Worm (Caenorhabditis elegans): Measurements from ENCODE around the gene spig-8.

The spig-8 gene

DNA sequence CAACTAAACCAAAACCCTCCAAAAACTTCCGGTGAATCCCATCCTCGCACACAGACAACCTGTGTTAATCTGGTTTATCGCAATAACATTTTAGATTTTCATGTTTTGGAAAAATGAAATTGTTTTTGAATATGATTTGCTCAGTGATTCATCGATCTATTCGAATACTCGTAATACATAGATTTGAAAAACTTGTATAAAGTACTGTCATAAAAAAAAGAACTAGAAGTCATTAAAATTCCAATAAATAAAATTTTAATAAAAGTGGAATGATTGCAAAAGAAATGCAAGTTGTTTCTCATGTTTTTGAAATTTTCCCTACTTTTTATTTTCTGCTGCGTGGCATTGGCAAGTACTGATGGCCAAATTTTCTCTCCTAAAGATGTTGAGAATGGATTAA, at the start of gene spig-8:
Gene spig-8, plus strand, starts transcription at position 301 of the 400 bp plus-strand sequence.
- no peak for TF ChIP-seq sptf-1 (tag; optimal IDR thresholded peaks at IDR 0.05)
- TF ChIP-seq mab-5 (tag; optimal IDR thresholded peaks at IDR 0.05), result no peak
- TF ChIP-seq unc-120 (tag; optimal IDR thresholded peaks at IDR 0.05; ENCODE audit: poor library complexity, severe bottlenecking), result no peak
- TF ChIP-seq hlh-1 (tag; optimal IDR thresholded peaks at IDR 0.05), result no peak
- no peak for TF ChIP-seq zip-8 (tag; optimal IDR thresholded peaks at IDR 0.05)
- no peak for TF ChIP-seq cnd-1 (tag; optimal IDR thresholded peaks at IDR 0.05)
- TF ChIP-seq nhr-76 (tag; optimal IDR thresholded peaks at IDR 0.05), result no peak
- no peak for TF ChIP-seq nhr-237 (tag; optimal IDR thresholded peaks at IDR 0.05)
- no peak for TF ChIP-seq elt-3 (tag; optimal IDR thresholded peaks at IDR 0.05)
- TF ChIP-seq tbx-8 (GFP tag; optimal IDR thresholded peaks at IDR 0.05), result no peak
- no peak for TF ChIP-seq flh-1 (GFP tag; optimal IDR thresholded peaks at IDR 0.05)
- no peak for TF ChIP-seq nhr-2 (tag; optimal IDR thresholded peaks at IDR 0.05)
- no peak for TF ChIP-seq sem-2 (GFP tag; optimal IDR thresholded peaks at IDR 0.05)
- no peak for TF ChIP-seq elt-1 (tag; optimal IDR thresholded peaks at IDR 0.05; ENCODE audit: borderline replicate concordance, insufficient read depth)
- TF ChIP-seq drap-1 (GFP tag; optimal IDR thresholded peaks at IDR 0.05), result no peak

DNA sequence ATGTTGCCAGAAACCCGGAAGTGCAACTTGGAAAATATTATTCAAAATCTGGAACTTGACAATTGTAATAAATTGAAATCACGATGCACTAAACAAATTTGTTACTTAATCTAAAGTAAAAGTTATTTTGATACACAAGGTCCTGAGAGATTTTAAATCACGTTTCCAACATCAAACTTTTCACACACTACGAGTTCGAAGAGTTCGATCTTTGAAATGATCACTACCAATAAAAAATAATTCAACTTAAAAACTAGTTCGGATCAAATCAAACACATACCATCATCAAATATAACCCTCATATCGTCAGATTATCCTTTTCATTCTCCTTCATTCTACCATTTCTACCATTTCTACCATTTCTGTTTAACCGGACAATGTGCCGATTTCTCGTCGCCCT, 48.7 kb upstream of the spig-8 start, which contains the start of gene spig-10:
Gene spig-10, plus strand, starts transcription at position 301 of the 400 bp plus-strand sequence.
- TF ChIP-seq nhr-76 (tag; optimal IDR thresholded peaks at IDR 0.05) (no peak), tbx-8 (GFP tag; optimal IDR thresholded peaks at IDR 0.05) (no peak)

DNA sequence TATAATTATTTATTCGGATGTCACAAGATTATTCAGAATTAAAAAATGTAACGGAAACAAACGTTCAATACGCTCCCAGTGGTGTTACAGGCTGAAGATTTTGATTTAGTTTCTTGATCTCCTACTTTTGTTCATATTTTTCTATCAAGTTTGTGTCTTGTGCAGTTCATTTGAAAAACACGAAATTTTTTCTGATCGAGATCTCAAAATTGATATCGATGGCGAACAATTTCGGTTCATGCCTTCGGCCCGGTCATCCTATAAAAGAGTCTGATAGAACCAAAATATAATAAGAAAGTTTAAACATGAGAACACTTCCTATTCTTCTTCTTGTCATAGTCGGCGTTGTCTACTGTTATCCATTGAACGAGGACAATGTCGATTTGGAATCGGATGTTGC, 47.4 kb upstream of the spig-8 start, which contains the start of gene drd-10:
Gene drd-10, plus strand, starts transcription at position 301 of the 400 bp plus-strand sequence.
- TF ChIP-seq snpc-4 (tag; optimal IDR thresholded peaks at IDR 0.05) (no peak), lsy-2 (tag; optimal IDR thresholded peaks at IDR 0.05) (no peak), ham-2 (GFP tag; optimal IDR thresholded peaks at IDR 0.05) (no peak), ces-1 (GFP tag; optimal IDR thresholded peaks at IDR 0.05) (no peak), ztf-11 (tag; optimal IDR thresholded peaks at IDR 0.05) (no peak), elt-1 (tag; optimal IDR thresholded peaks at IDR 0.05; ENCODE audit: borderline replicate concordance, insufficient read depth) (no peak), nhr-12 (tag; optimal IDR thresholded peaks at IDR 0.05) (no peak)

- TF ChIP-seq nhr-237 (tag; optimal IDR thresholded peaks at IDR 0.05), result no peak
- TF ChIP-seq flh-1 (GFP tag; optimal IDR thresholded peaks at IDR 0.05), result no peak
- TF ChIP-seq ceh-83 (GFP tag; optimal IDR thresholded peaks at IDR 0.05), result no peak
- no peak for TF ChIP-seq cnd-1 (tag; optimal IDR thresholded peaks at IDR 0.05)
- TF ChIP-seq nhr-28 (tag; optimal IDR thresholded peaks at IDR 0.05), result no peak
Observed at ce11 chrV:7009461-7009860, 45.2 kb upstream of the spig-8 start, which contains the start of gene C33G8.2. Gene C33G8.2, plus strand, starts transcription at chrV:7009761.

DNA sequence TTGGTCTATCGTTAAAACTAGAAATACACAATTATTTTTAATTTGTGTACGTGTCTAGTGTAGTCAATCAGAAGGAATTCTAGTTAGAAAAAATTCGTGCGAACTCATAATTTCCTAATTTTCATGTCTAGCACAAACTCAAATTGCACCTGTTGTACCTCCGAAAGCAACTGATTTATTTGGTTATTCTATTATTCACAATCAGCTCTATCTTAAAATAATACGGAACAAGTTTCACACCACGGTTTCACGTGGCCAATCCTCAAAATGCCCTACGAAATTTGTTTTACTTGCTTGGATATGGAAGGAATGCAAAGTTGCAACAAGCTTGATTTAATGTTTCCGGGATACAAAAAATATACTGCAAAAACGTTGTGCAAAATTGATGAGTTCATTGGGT, 42.1 kb upstream of the spig-8 start, which contains the start of gene srw-127:
Gene srw-127, plus strand, starts transcription at position 301 of the 400 bp plus-strand sequence.
- TF ChIP-seq pha-4 (tag; optimal IDR thresholded peaks at IDR 0.05) (no peak), lin-13 (tag; optimal IDR thresholded peaks at IDR 0.05) (no peak), mep-1 (tag; optimal IDR thresholded peaks at IDR 0.05) (no peak), M03D4.4 (tag; optimal IDR thresholded peaks at IDR 0.05) (no peak), ceh-83 (GFP tag; optimal IDR thresholded peaks at IDR 0.05) (no peak), mab-5 (tag; optimal IDR thresholded peaks at IDR 0.05) (no peak), lsy-2 (tag; optimal IDR thresholded peaks at IDR 0.05) (no peak), tbx-8 (GFP tag; optimal IDR thresholded peaks at IDR 0.05) (no peak), mls-2 (tag; optimal IDR thresholded peaks at IDR 0.05) (no peak), flh-1 (GFP tag; optimal IDR thresholded peaks at IDR 0.05) (no peak), bed-3 (GFP tag; optimal IDR thresholded peaks at IDR 0.05) (no peak), elt-3 (tag; optimal IDR thresholded peaks at IDR 0.05) (no peak), cnd-1 (tag; optimal IDR thresholded peaks at IDR 0.05) (no peak), ces-1 (GFP tag; optimal IDR thresholded peaks at IDR 0.05) (no peak)

ce11 chrV:7015872-7016271, 38.8 kb upstream of the spig-8 start, which contains the start of gene C33G8.13:
Gene C33G8.13, minus strand, starts transcription at chrV:7015972.
- no peak for TF ChIP-seq lsy-2 (tag; optimal IDR thresholded peaks at IDR 0.05)
- no peak for TF ChIP-seq pha-4 (tag; optimal IDR thresholded peaks at IDR 0.05)
- TF ChIP-seq lin-13 (tag; optimal IDR thresholded peaks at IDR 0.05), result no peak
- no peak for TF ChIP-seq unc-39 (tag; optimal IDR thresholded peaks at IDR 0.05)
- no peak for TF ChIP-seq ceh-83 (GFP tag; optimal IDR thresholded peaks at IDR 0.05)
- TF ChIP-seq mep-1 (tag; optimal IDR thresholded peaks at IDR 0.05), result no peak
- no peak for TF ChIP-seq sptf-1 (tag; optimal IDR thresholded peaks at IDR 0.05)
- no peak for TF ChIP-seq drap-1 (GFP tag; optimal IDR thresholded peaks at IDR 0.05)
- no peak for TF ChIP-seq hlh-1 (tag; optimal IDR thresholded peaks at IDR 0.05)
- TF ChIP-seq M03D4.4 (tag; optimal IDR thresholded peaks at IDR 0.05), result no peak
- no peak for TF ChIP-seq ceh-43 (GFP tag; optimal IDR thresholded peaks at IDR 0.05)
- no peak for TF ChIP-seq elt-1 (tag; optimal IDR thresholded peaks at IDR 0.05; ENCODE audit: borderline replicate concordance, insufficient read depth)
